Fruit fly (Drosophila melanogaster) whole organism, prepupa: Measurements from ENCODE around the gene CG46467.

Experiments
- Blimp-1 ChIP-seq: fragments of 200-800 bp; sonication (Bioruptor generic); optimal IDR thresholded peaks from 3 replicates; lab custom pipeline; 2017; ENCODE audit warnings: missing biosample characterization, missing genetic modification characterization, mild to moderate bottlenecking, moderate library complexity, missing genetic modification reagents
- CG10631 ChIP-seq: fragments of 200-800 bp; sonication (Bioruptor generic); optimal IDR thresholded peaks from 2 replicates; lab custom pipeline; 2016; ENCODE audit warnings: missing biosample characterization, missing genetic modification characterization
- CG11294 ChIP-seq: fragments of 200-800 bp; sonication (Bioruptor generic); IDR thresholded peaks from 2 replicates; pipeline ENCODE4 v1.3.6; 2022; ENCODE audit warnings: missing biosample characterization, missing genetic modification characterization
- CG11762 ChIP-seq: fragments of 200-800 bp; sonication (Bioruptor generic); optimal IDR thresholded peaks from 3 replicates; lab custom pipeline; 2016; ENCODE audit warnings: missing biosample characterization, missing genetic modification characterization; ENCODE audit not compliant: insufficient read depth
- CG11902 ChIP-seq: fragments of 200-800 bp; sonication (Bioruptor generic); optimal IDR thresholded peaks from 3 replicates; lab custom pipeline; 2016; ENCODE audit warnings: missing biosample characterization, missing genetic modification characterization
- CG15336 ChIP-seq: fragments of 200-800 bp; sonication (Bioruptor generic); IDR thresholded peaks from 2 replicates; pipeline ENCODE4 v1.3.6; 2022; ENCODE audit warnings: missing biosample characterization, missing genetic modification characterization
- CG1621 ChIP-seq: fragments of 200-800 bp; sonication (Bioruptor generic); optimal IDR thresholded peaks from 3 replicates; lab custom pipeline; 2018; ENCODE audit warnings: missing biosample characterization, mild to moderate bottlenecking, missing genetic modification characterization
- CG32006 ChIP-seq: fragments of 200-800 bp; sonication (Bioruptor generic); optimal IDR thresholded peaks from 3 replicates; lab custom pipeline; 2017; ENCODE audit warnings: missing biosample characterization, mild to moderate bottlenecking, missing genetic modification characterization
- CG34406 ChIP-seq: fragments of 200-800 bp; sonication (Bioruptor generic); optimal IDR thresholded peaks from 3 replicates; lab custom pipeline; 2016; ENCODE audit warnings: missing biosample characterization, missing genetic modification characterization
- CG6163 ChIP-seq: fragments of 200-800 bp; sonication (Bioruptor generic); IDR thresholded peaks from 3 replicates; pipeline ENCODE4 v1.3.6; 2022; ENCODE audit warnings: missing biosample characterization, missing genetic modification characterization
- CG6792 ChIP-seq: fragments of 200-800 bp; sonication (Bioruptor generic); optimal IDR thresholded peaks from 3 replicates; lab custom pipeline; 2016; ENCODE audit warnings: missing biosample characterization, missing genetic modification characterization
- CG6854 ChIP-seq: fragments of 200-800 bp; sonication (Bioruptor generic); optimal IDR thresholded peaks from 2 replicates; lab custom pipeline; 2017; ENCODE audit warnings: missing biosample characterization, mild to moderate bottlenecking, missing genetic modification characterization
- CG7368 ChIP-seq: fragments of 200-800 bp; sonication (Bioruptor generic); optimal IDR thresholded peaks from 3 replicates; lab custom pipeline; 2016; ENCODE audit warnings: missing biosample characterization, missing genetic modification characterization
- CG8119 ChIP-seq: fragments of 200-800 bp; sonication (Bioruptor generic); IDR thresholded peaks from 3 replicates; pipeline ENCODE4 v1.3.6; 2022; ENCODE audit warnings: missing biosample characterization, missing genetic modification characterization
- CG8319 ChIP-seq: fragments of 200-800 bp; sonication (Bioruptor generic); optimal IDR thresholded peaks from 3 replicates; lab custom pipeline; 2016; ENCODE audit warnings: missing biosample characterization, missing genetic modification characterization
- CG8632 ChIP-seq: fragments of 200-800 bp; sonication (Bioruptor generic); optimal IDR thresholded peaks from 3 replicates; lab custom pipeline; 2016; ENCODE audit warnings: missing biosample characterization, missing genetic modification characterization
- CG9139 ChIP-seq: fragments of 200-800 bp; sonication (Bioruptor generic); optimal IDR thresholded peaks from 3 replicates; lab custom pipeline; 2017; ENCODE audit warnings: missing biosample characterization, mild to moderate bottlenecking, missing genetic modification characterization
- Eip75B ChIP-seq: fragments of 200-800 bp; sonication (Bioruptor generic); optimal IDR thresholded peaks from 3 replicates; lab custom pipeline; 2016; ENCODE audit warnings: missing biosample characterization, missing genetic modification characterization
- Eip78C ChIP-seq: fragments of 200-800 bp; sonication (Bioruptor generic); peaks from one replicate; lab custom pipeline; 2016; ENCODE audit warnings: missing biosample characterization, missing genetic modification characterization
- Eip93F ChIP-seq: fragments of 200-800 bp; sonication (Bioruptor generic); optimal IDR thresholded peaks from 2 replicates; lab custom pipeline; 2016; ENCODE audit warnings: missing biosample characterization, mild to moderate bottlenecking, missing genetic modification characterization
- Ets21C ChIP-seq: fragments of 200-800 bp; sonication (Bioruptor generic); optimal IDR thresholded peaks from 3 replicates; lab custom pipeline; 2016; ENCODE audit warnings: missing biosample characterization, missing genetic modification characterization
- Gug ChIP-seq: fragments of 200-800 bp; sonication (Bioruptor generic); IDR thresholded peaks from 2 replicates; pipeline ENCODE4 v1.3.6; 2022; ENCODE audit warnings: missing biosample characterization, missing genetic modification characterization
- Hr39 ChIP-seq: fragments of 200-800 bp; sonication (Bioruptor generic); optimal IDR thresholded peaks from 2 replicates; lab custom pipeline; 2016; ENCODE audit warnings: missing biosample characterization, missing genetic modification characterization
- Hr4 ChIP-seq: fragments of 200-800 bp; sonication (Bioruptor generic); optimal IDR thresholded peaks from 3 replicates; lab custom pipeline; 2016; ENCODE audit warnings: missing biosample characterization, missing genetic modification characterization
- Lpt ChIP-seq: fragments of 200-800 bp; sonication (Bioruptor generic); optimal IDR thresholded peaks from 3 replicates; lab custom pipeline; 2016; ENCODE audit warnings: missing biosample characterization, missing genetic modification characterization
- Smox ChIP-seq: fragments of 200-800 bp; sonication (Bioruptor generic); optimal IDR thresholded peaks from 3 replicates; lab custom pipeline; 2016; ENCODE audit warnings: missing biosample characterization, missing genetic modification characterization
- Sox102F ChIP-seq: fragments of 200-800 bp; sonication (Bioruptor generic); optimal IDR thresholded peaks from 2 replicates; lab custom pipeline; 2016; ENCODE audit warnings: missing biosample characterization, mild to moderate bottlenecking, missing genetic modification characterization
- Sox14 ChIP-seq: fragments of 200-800 bp; sonication (Bioruptor generic); optimal IDR thresholded peaks from 3 replicates; lab custom pipeline; 2016; ENCODE audit warnings: missing biosample characterization, missing genetic modification characterization
- Sox15 ChIP-seq: fragments of 200-800 bp; sonication (Bioruptor generic); optimal IDR thresholded peaks from 3 replicates; lab custom pipeline; 2016; ENCODE audit warnings: missing biosample characterization, missing genetic modification characterization
- acj6 ChIP-seq: fragments of 200-800 bp; sonication (Bioruptor generic); optimal IDR thresholded peaks from 3 replicates; lab custom pipeline; 2016; ENCODE audit warnings: missing biosample characterization, missing genetic modification characterization
- cyc ChIP-seq: fragments of 200-800 bp; sonication (Bioruptor generic); optimal IDR thresholded peaks from 3 replicates; lab custom pipeline; 2016; ENCODE audit warnings: missing biosample characterization, missing genetic modification characterization
- dsx ChIP-seq: fragments of 200-800 bp; optimal IDR thresholded peaks from 3 replicates; lab custom pipeline; 2019; ENCODE audit warnings: missing biosample characterization, mild to moderate bottlenecking, missing genetic modification characterization, moderate library complexity; ENCODE audit not compliant: poor library complexity, severe bottlenecking
- eg ChIP-seq: fragments of 200-800 bp; sonication (Bioruptor generic); IDR thresholded peaks from 3 replicates; pipeline ENCODE4 v1.3.6; 2022; ENCODE audit warnings: missing biosample characterization, missing genetic modification characterization
- esn ChIP-seq: fragments of 200-800 bp; sonication (Bioruptor generic); optimal IDR thresholded peaks from 2 replicates; lab custom pipeline; 2016; ENCODE audit warnings: missing biosample characterization, mild to moderate bottlenecking, missing genetic modification characterization, moderate library complexity
- fd59A ChIP-seq: fragments of 200-800 bp; sonication (Bioruptor generic); optimal IDR thresholded peaks from 2 replicates; lab custom pipeline; 2017; ENCODE audit warnings: missing biosample characterization, mild to moderate bottlenecking, missing genetic modification characterization, missing genetic modification reagents
- fkh ChIP-seq: fragments of 200-800 bp; sonication (Bioruptor generic); optimal IDR thresholded peaks from 3 replicates; lab custom pipeline; 2017; ENCODE audit warnings: missing biosample characterization, mild to moderate bottlenecking, missing genetic modification characterization, moderate library complexity
- lz ChIP-seq: fragments of 200-800 bp; sonication (Bioruptor generic); optimal IDR thresholded peaks from 3 replicates; lab custom pipeline; 2016; ENCODE audit warnings: missing biosample characterization, missing genetic modification characterization
- net ChIP-seq: fragments of 200-800 bp; sonication (Bioruptor generic); optimal IDR thresholded peaks from 3 replicates; lab custom pipeline; 2016; ENCODE audit warnings: missing biosample characterization, missing genetic modification characterization
- pdm3 ChIP-seq: fragments of 200-800 bp; sonication (Bioruptor generic); optimal IDR thresholded peaks from 3 replicates; lab custom pipeline; 2016; ENCODE audit warnings: missing biosample characterization, missing genetic modification characterization
- salr ChIP-seq, 2 experiments: fragments of 200-800 bp; sonication (Bioruptor generic); optimal IDR thresholded peaks; 3 replicates each; lab custom pipeline; 2016 to 2018; ENCODE audit warnings: missing biosample characterization in 2 of 2, missing genetic modification characterization in 2 of 2, mild to moderate bottlenecking in 1 of 2
- spab ChIP-seq: fragments of 200-800 bp; sonication (Bioruptor generic); optimal IDR thresholded peaks from 2 replicates; lab custom pipeline; 2017; ENCODE audit warnings: missing biosample characterization, mild to moderate bottlenecking, missing genetic modification characterization, missing genetic modification reagents
- ss ChIP-seq, 2 experiments: fragments of 200-800 bp; sonication (Bioruptor generic); optimal IDR thresholded peaks; 2 replicates in 1 of 2; 3 replicates in 1 of 2; lab custom pipeline; 2017 to 2018; ENCODE audit warnings: mild to moderate bottlenecking in 2 of 2, missing biosample characterization in 2 of 2, missing genetic modification characterization in 2 of 2, moderate library complexity in 1 of 2
- svp ChIP-seq: fragments of 200-800 bp; sonication (Bioruptor generic); peaks from one replicate; lab custom pipeline; 2016; ENCODE audit warnings: missing biosample characterization, missing genetic modification characterization
- topi ChIP-seq: fragments of 200-800 bp; sonication (Bioruptor generic); optimal IDR thresholded peaks from 3 replicates; lab custom pipeline; 2016; ENCODE audit warnings: missing biosample characterization, missing genetic modification characterization
- vri ChIP-seq: fragments of 200-800 bp; sonication (Bioruptor generic); optimal IDR thresholded peaks from 3 replicates; lab custom pipeline; 2016; ENCODE audit warnings: missing biosample characterization, mild to moderate bottlenecking, missing genetic modification characterization

The CG46467 gene

DNA sequence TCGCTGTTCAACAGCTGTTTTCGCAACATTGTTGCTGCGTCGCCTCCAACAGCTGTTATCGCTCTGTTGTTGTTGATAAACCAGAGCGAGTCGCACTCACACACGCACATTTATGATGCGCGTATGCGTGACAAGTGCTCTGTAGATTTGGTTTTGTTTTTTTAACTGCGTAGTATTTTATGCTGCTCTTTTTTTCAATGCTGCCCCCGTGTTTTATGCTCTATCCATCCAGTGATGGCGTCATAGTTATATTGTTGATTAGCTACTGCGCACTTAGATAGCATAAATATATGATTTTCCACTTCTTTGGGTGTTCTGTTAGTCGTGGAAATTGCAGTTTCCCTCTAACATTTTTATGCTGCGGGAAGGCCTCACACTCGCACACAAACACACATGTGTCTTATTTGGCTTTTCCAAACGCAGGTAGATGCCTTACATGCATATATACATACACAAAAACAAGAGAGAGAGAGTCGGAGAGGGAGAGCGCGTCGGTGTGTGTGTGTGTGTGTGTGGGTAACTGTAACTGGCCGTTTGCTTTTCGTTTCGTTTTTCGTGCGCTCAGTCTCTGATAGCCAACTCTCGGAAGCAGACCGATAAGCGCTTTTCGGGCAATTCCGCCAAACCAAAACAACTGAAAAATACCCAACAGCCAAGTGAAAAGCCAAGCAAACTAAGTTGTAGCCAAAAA, at the start of gene CG46467, which contains the start of gene Glut4EF:
TSS of gene CG46467 (plus strand) at position 564 of the 691 bp plus-strand sequence.
TSS of gene Glut4EF (plus strand) at position 564 of the 691 bp plus-strand sequence.
- TF ChIP-seq pdm3 (GFP tag; lab: Kevin White, UChicago) (no peak), dsx (GFP tag; lab: Kevin White, UChicago) (peak; percentile 100), CG15336 (GFP tag; lab: Robert Waterston, UW) (0 out of 2 replicates have a peak, but pooled peaks have one; percentile 39), lz (no peak), Smox (no peak), Hr4 (GFP tag; lab: Kevin White, UChicago) (no peak), Sox14 (peak; percentile 16), CG34406 (no peak), Eip78C (GFP tag; lab: Kevin White, UChicago) (no peak), salr (GFP tag; optimal IDR thresholded peaks at IDR 0.05; lab: Kevin White, UChicago) (no peak), CG32006 (GFP tag; lab: Kevin White, UChicago) (no peak), CG8319 (GFP tag; lab: Kevin White, UChicago) (no peak), eg (peak; percentile 39; the same call in 2 of the 3 replicates), CG6163 (GFP tag; lab: Robert Waterston, UW) (peak; percentile 39; the same call in 1 of the 3 replicates), vri (peak; percentile 56), CG8632 (GFP tag; lab: Kevin White, UChicago) (no peak), acj6 (GFP tag; lab: Kevin White, UChicago) (no peak), spab (GFP tag; lab: Kevin White, UChicago) (no peak), Eip93F (GFP tag; lab: Kevin White, UChicago) (peak; percentile 35), ss (GFP tag; optimal IDR thresholded peaks at IDR 0.05; lab: Kevin White, UChicago) (no peak), CG11762 (no peak), topi (GFP tag; lab: Kevin White, UChicago) (no peak), CG11294 (GFP tag; lab: Robert Waterston, UW) (no peak), CG1621 (tag; lab: Kevin White, UChicago) (no peak), fd59A (GFP tag; lab: Kevin White, UChicago) (no peak), CG6854 (GFP tag; lab: Kevin White, UChicago) (peak; percentile 36), fkh (GFP tag; lab: Kevin White, UChicago) (peak; percentile 5), esn (GFP tag; lab: Kevin White, UChicago) (no peak)

dm6 chr3R:9851653-9852052, 22.8 kb upstream of the CG46467 start:
- TF ChIP-seq Lpt (GFP tag; lab: Kevin White, UChicago) (no peak), Sox15 (no peak), CG6163 (GFP tag; lab: Robert Waterston, UW) (no peak), vri (no peak), CG9139 (GFP tag; lab: Kevin White, UChicago) (no peak), CG7368 (GFP tag; lab: Kevin White, UChicago) (peak; percentile 3), Eip78C (GFP tag; lab: Kevin White, UChicago) (no peak)

dm6 chr3R:9857785-9858184, 16.7 kb upstream of the CG46467 start:
- TF ChIP-seq vri (no peak), CG10631 (GFP tag; lab: Kevin White, UChicago) (peak; percentile 5), CG11902 (GFP tag; lab: Kevin White, UChicago) (no peak), Eip78C (GFP tag; lab: Kevin White, UChicago) (peak; percentile 38), Smox (no peak), Gug (no peak), spab (GFP tag; lab: Kevin White, UChicago) (no peak), Hr4 (GFP tag; lab: Kevin White, UChicago) (no peak), CG11294 (GFP tag; lab: Robert Waterston, UW) (no peak), ss (GFP tag; optimal IDR thresholded peaks at IDR 0.05; lab: Kevin White, UChicago) (no peak), Eip75B (GFP tag; lab: Kevin White, UChicago) (no peak), lz (no peak), Sox15 (no peak), CG32006 (GFP tag; lab: Kevin White, UChicago) (peak; percentile 25), svp (GFP tag; lab: Kevin White, UChicago) (no peak), CG6792 (no peak), CG8119 (GFP tag; lab: Robert Waterston, UW) (0 out of 3 replicates have a peak, but pooled peaks have one; percentile 33), Sox102F (GFP tag; lab: Kevin White, UChicago) (no peak), Hr39 (no peak), cyc (GFP tag; lab: Kevin White, UChicago) (no peak), net (GFP tag; lab: Kevin White, UChicago) (no peak), dsx (GFP tag; lab: Kevin White, UChicago) (peak; percentile 8), Ets21C (GFP tag; lab: Kevin White, UChicago) (no peak), Sox14 (no peak), Blimp-1 (GFP tag; lab: Kevin White, UChicago) (no peak), esn (GFP tag; lab: Kevin White, UChicago) (no peak), CG34406 (no peak), CG1621 (tag; lab: Kevin White, UChicago) (no peak)
